Fruit fly (Drosophila melanogaster): ENCODE results near the gene CG9215.
A peak's percentile ranks its signal among the peaks of the same experiment; 100 is the strongest.

Gene CG9215

DNA sequence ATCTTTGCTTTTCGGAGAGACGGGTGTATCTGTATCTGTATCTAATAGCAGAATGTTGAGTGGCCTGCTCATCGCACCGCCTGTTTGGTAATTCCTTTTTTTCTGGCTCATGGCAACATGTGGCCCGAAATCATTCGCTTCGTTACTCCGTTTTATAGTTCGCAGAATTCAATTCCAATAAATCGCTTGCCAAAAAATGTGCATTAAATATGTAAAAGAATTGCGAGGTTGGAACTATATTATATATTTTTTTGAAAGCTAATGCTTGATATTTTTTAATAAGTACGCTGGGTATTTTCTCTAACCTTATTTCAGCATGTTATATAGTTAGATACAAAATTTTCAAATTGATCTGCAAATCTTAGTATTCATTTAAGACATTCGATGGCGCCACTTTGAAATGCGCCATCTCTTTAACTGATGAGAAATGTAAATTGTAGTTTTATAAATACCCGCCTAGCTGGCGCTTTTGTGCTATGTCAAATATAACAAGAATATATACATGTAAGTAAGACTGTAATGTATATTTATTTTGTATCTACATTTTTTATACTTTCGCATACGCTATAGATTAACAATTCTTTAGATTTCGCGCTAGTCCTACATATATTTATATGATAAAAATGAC lies 11.7 kb upstream of the CG9215 start (continued):
- no peak for TF ChIP-seq CG1024 (GFP tag; IDR thresholded peaks at IDR 0.05)
- TF ChIP-seq Taf1 (GFP tag; IDR thresholded peaks at IDR 0.05) = peak; percentile 34; the same call in 1 of the 2 replicates
- TF ChIP-seq schlank (tag; optimal IDR thresholded peaks at IDR 0.05) = no peak
- TF ChIP-seq CG13123 (GFP tag; optimal IDR thresholded peaks at IDR 0.05) = no peak
- no peak for TF ChIP-seq CG10979 (tag; optimal IDR thresholded peaks at IDR 0.05)
- no peak for TF ChIP-seq crp (GFP tag; optimal IDR thresholded peaks at IDR 0.05)
- no peak for TF ChIP-seq CG2889 (GFP tag; IDR thresholded peaks at IDR 0.05)
- peak; percentile 60 for TF ChIP-seq CG14441 (GFP tag; IDR thresholded peaks at IDR 0.05)
- TF ChIP-seq gsb-n (tag; optimal IDR thresholded peaks at IDR 0.05) = no peak
- TF ChIP-seq CG11723 (GFP tag; optimal IDR thresholded peaks at IDR 0.05) = no peak
- peak; percentile 21 for TF ChIP-seq CG1603 (tag; optimal IDR thresholded peaks at IDR 0.05)
- peak; percentile 60 for TF ChIP-seq CG15696 (tag; optimal IDR thresholded peaks at IDR 0.05)
- no peak for TF ChIP-seq CG14860 (GFP tag; IDR thresholded peaks at IDR 0.05; ENCODE audit: partially characterized antibody)
- TF ChIP-seq lmd (GFP tag; IDR thresholded peaks at IDR 0.05) = peak; percentile 56; the same call in 1 of the 2 replicates
- no peak for TF ChIP-seq CG15011 (GFP tag; optimal IDR thresholded peaks at IDR 0.05)
- TF ChIP-seq CG18599 (GFP tag; optimal IDR thresholded peaks at IDR 0.05) = no peak
- no peak for TF ChIP-seq CG30431 (GFP tag; optimal IDR thresholded peaks at IDR 0.05)
- peak; percentile 64 for TF ChIP-seq sisA (GFP tag; IDR thresholded peaks at IDR 0.05)
- peak; percentile 47; the same call in 1 of the 3 replicates for TF ChIP-seq ase (GFP tag; IDR thresholded peaks at IDR 0.05)
- TF ChIP-seq cad (GFP tag; optimal IDR thresholded peaks at IDR 0.05) = no peak
- no peak for TF ChIP-seq CG18619 (GFP tag; optimal IDR thresholded peaks at IDR 0.05)
- TF ChIP-seq CG18764 (GFP tag; optimal IDR thresholded peaks at IDR 0.05) = no peak
- TF ChIP-seq CG5245 (GFP tag; optimal IDR thresholded peaks at IDR 0.05) = no peak
- TF ChIP-seq Gsc (GFP tag; IDR thresholded peaks at IDR 0.05) = no peak
- no peak for TF ChIP-seq fd102C (GFP tag; optimal IDR thresholded peaks at IDR 0.05)
- no peak for TF ChIP-seq jumu (GFP tag; optimal IDR thresholded peaks at IDR 0.05)
- TF ChIP-seq Dp (GFP tag; optimal IDR thresholded peaks at IDR 0.05) = peak; percentile 51
- TF ChIP-seq tup (GFP tag; optimal IDR thresholded peaks at IDR 0.05) = no peak
- no peak for TF ChIP-seq CG17385 (GFP tag; optimal IDR thresholded peaks at IDR 0.05)
- TF ChIP-seq CG32772 (GFP tag; IDR thresholded peaks at IDR 0.05) = peak; percentile 61
- TF ChIP-seq tx (GFP tag; optimal IDR thresholded peaks at IDR 0.05) = no peak
- no peak for TF ChIP-seq aop (GFP tag; IDR thresholded peaks at IDR 0.05)
- no peak for TF ChIP-seq ewg (GFP tag; optimal IDR thresholded peaks at IDR 0.05)
- TF ChIP-seq Ravus (GFP tag; IDR thresholded peaks at IDR 0.05) = no peak
- no peak for TF ChIP-seq crol (GFP tag; IDR thresholded peaks at IDR 0.05)
- TF ChIP-seq sob (GFP tag; IDR thresholded peaks at IDR 0.05) = peak; percentile 60; the same call in 1 of the 2 replicates
- TF ChIP-seq CG10209 (GFP tag; optimal IDR thresholded peaks at IDR 0.05) = no peak
- no peak for TF ChIP-seq Sin3A (optimal IDR thresholded peaks at IDR 0.05)
- no peak for TF ChIP-seq jing (GFP tag; optimal IDR thresholded peaks at IDR 0.05)
- peak; percentile 80 for TF ChIP-seq Rfx (GFP tag; IDR thresholded peaks at IDR 0.05)
- TF ChIP-seq CG32767 (GFP tag; IDR thresholded peaks at IDR 0.05) = no peak
- TF ChIP-seq CG6813 (GFP tag; optimal IDR thresholded peaks at IDR 0.05) = no peak
- no peak for TF ChIP-seq HLH54F (GFP tag; optimal IDR thresholded peaks at IDR 0.05)
- no peak for TF ChIP-seq gfzf (GFP tag; optimal IDR thresholded peaks at IDR 0.05)
- no peak for TF ChIP-seq Fer1 (GFP tag; optimal IDR thresholded peaks at IDR 0.05)
- TF ChIP-seq nerfin-1 (tag; optimal IDR thresholded peaks at IDR 0.05) = no peak
- TF ChIP-seq lab (GFP tag; optimal IDR thresholded peaks at IDR 0.05) = no peak
- no peak for TF ChIP-seq CG8359 (GFP tag; optimal IDR thresholded peaks at IDR 0.05; ENCODE audit: borderline replicate concordance)
- TF ChIP-seq CG10321 (GFP tag; IDR thresholded peaks at IDR 0.05) = no peak
- no peak for TF ChIP-seq CG34376 (GFP tag; optimal IDR thresholded peaks at IDR 0.05)
- TF ChIP-seq Drgx (GFP tag; IDR thresholded peaks at IDR 0.05) = no peak

All from whole organism, embryonic.